Worm (Caenorhabditis elegans) whole organism, young adult: ENCODE measurements around the gene F58G6.7.
A peak's percentile ranks its signal among the peaks of the same experiment; 100 is the strongest.

ENCODE experiments used
- F10E7.11 ChIP-seq: sonication (generic microtip); optimal IDR thresholded peaks from 2 replicates; lab custom pipeline; 2017; ENCODE audit warnings: mild to moderate bottlenecking, missing genetic modification characterization, moderate library complexity, missing compliant biosample characterization
- F22D6.2 ChIP-seq: sonication (generic microtip); optimal IDR thresholded peaks from 2 replicates; lab custom pipeline; 2016; ENCODE audit warnings: mild to moderate bottlenecking, missing genetic modification characterization, missing compliant biosample characterization
- F37B4.10 ChIP-seq: fragments of 200-800 bp; sonication (Bioruptor generic); IDR thresholded peaks from 2 replicates; pipeline ENCODE4 v1.3.6; 2022; ENCODE audit warnings: missing genetic modification characterization, missing compliant biosample characterization
- F39B2.1 ChIP-seq: fragments of 200-800 bp; sonication (Bioruptor generic); IDR thresholded peaks from 2 replicates; pipeline ENCODE4 v1.3.6; 2022; ENCODE audit warnings: missing genetic modification reagents, missing genetic modification characterization, missing compliant biosample characterization
- F52B5.7 ChIP-seq: sonication (generic microtip); optimal IDR thresholded peaks from 2 replicates; lab custom pipeline; 2016; ENCODE audit warnings: mild to moderate bottlenecking, missing genetic modification characterization, missing compliant biosample characterization
- K12H6.12 ChIP-seq: fragments of 200-800 bp; sonication (Bioruptor generic); optimal IDR thresholded peaks from 2 replicates; lab custom pipeline; 2018; ENCODE audit warnings: mild to moderate bottlenecking, missing genetic modification characterization, missing compliant biosample characterization
- Y53G8AR.9 ChIP-seq: fragments of 200-800 bp; sonication (Bioruptor generic); conservative IDR thresholded peaks from 2 replicates; pipeline ENCODE4 v1.3.6; 2022; ENCODE audit warnings: missing genetic modification reagents, missing genetic modification characterization, missing compliant biosample characterization
- Y56A3A.18 ChIP-seq: fragments of 200-800 bp; sonication (Bioruptor generic); IDR thresholded peaks from 2 replicates; pipeline ENCODE4 v1.3.6; 2022; ENCODE audit warnings: missing genetic modification reagents, missing genetic modification characterization, missing compliant biosample characterization
- ZK185.1 ChIP-seq: sonication (generic microtip); optimal IDR thresholded peaks from 2 replicates; lab custom pipeline; 2016; ENCODE audit warnings: mild to moderate bottlenecking, missing genetic modification characterization, missing compliant biosample characterization; ENCODE audit not compliant: poor library complexity, severe bottlenecking
- aptf-2 ChIP-seq: fragments of 200-800 bp; sonication (Bioruptor generic); conservative IDR thresholded peaks from 2 replicates; pipeline ENCODE4 v1.3.6; 2022; ENCODE audit warnings: missing genetic modification reagents, missing genetic modification characterization, missing compliant biosample characterization
- aptf-3 ChIP-seq: fragments of 200-800 bp; sonication (Bioruptor generic); IDR thresholded peaks from 2 replicates; pipeline ENCODE4 v1.3.6; 2022; ENCODE audit warnings: missing genetic modification characterization, missing compliant biosample characterization
- atf-7 ChIP-seq: sonication (generic microtip); optimal IDR thresholded peaks from 2 replicates; lab custom pipeline; 2017; ENCODE audit warnings: mild to moderate bottlenecking, missing genetic modification characterization, missing compliant biosample characterization
- athp-1 ChIP-seq: sonication (generic microtip); optimal IDR thresholded peaks from 2 replicates; lab custom pipeline; 2017; ENCODE audit warnings: mild to moderate bottlenecking, missing genetic modification characterization, missing compliant biosample characterization
- attf-6 ChIP-seq: fragments of 200-800 bp; sonication (Bioruptor generic); IDR thresholded peaks from 2 replicates; pipeline ENCODE4 v1.3.6; 2022; ENCODE audit warnings: missing genetic modification reagents, missing genetic modification characterization, missing compliant biosample characterization
- bed-1 ChIP-seq: fragments of 200-800 bp; sonication (Bioruptor generic); IDR thresholded peaks from 2 replicates; pipeline ENCODE4 v1.3.6; 2022; ENCODE audit warnings: missing genetic modification reagents, missing genetic modification characterization, missing compliant biosample characterization
- bed-2 ChIP-seq: fragments of 200-800 bp; sonication (Bioruptor generic); IDR thresholded peaks from 2 replicates; pipeline ENCODE4 v1.3.6; 2022; ENCODE audit warnings: missing genetic modification reagents, missing genetic modification characterization, missing compliant biosample characterization
- cebp-2 ChIP-seq: fragments of 200-800 bp; sonication (Bioruptor generic); IDR thresholded peaks from 2 replicates; pipeline ENCODE4 v1.3.6; 2022; ENCODE audit warnings: missing genetic modification characterization, missing compliant biosample characterization
- ceh-100 ChIP-seq: fragments of 200-800 bp; sonication (Bioruptor generic); IDR thresholded peaks from 2 replicates; pipeline ENCODE4 v1.3.6; 2022; ENCODE audit warnings: missing genetic modification reagents, missing genetic modification characterization, missing compliant biosample characterization
- egl-44 ChIP-seq: fragments of 200-800 bp; sonication (Bioruptor generic); IDR thresholded peaks from 2 replicates; pipeline ENCODE4 v1.3.6; 2022; ENCODE audit warnings: missing genetic modification reagents, missing genetic modification characterization, missing compliant biosample characterization
- ekl-4 ChIP-seq: fragments of 200-800 bp; sonication (Bioruptor generic); IDR thresholded peaks from 2 replicates; pipeline ENCODE4 v1.3.6; 2022; ENCODE audit warnings: missing genetic modification reagents, missing genetic modification characterization, missing compliant biosample characterization
- fkh-3 ChIP-seq: sonication (generic microtip); optimal IDR thresholded peaks from 2 replicates; lab custom pipeline; 2016; ENCODE audit warnings: mild to moderate bottlenecking, missing genetic modification characterization, missing compliant biosample characterization
- hlh-26 ChIP-seq: fragments of 200-800 bp; sonication (Bioruptor generic); conservative IDR thresholded peaks from 2 replicates; pipeline ENCODE4 v1.3.6; 2022; ENCODE audit warnings: missing genetic modification reagents, missing genetic modification characterization, missing compliant biosample characterization
- hmg-1.2 ChIP-seq: fragments of 200-800 bp; sonication (Bioruptor generic); IDR thresholded peaks from 2 replicates; pipeline ENCODE4 v1.3.6; 2022; ENCODE audit warnings: missing genetic modification reagents, missing genetic modification characterization, missing compliant biosample characterization
- hsf-1 ChIP-seq: fragments of 200-800 bp; sonication (Bioruptor generic); IDR thresholded peaks from 2 replicates; pipeline ENCODE4 v1.3.6; 2022; ENCODE audit warnings: missing genetic modification reagents, missing genetic modification characterization, missing compliant biosample characterization
- madf-6 ChIP-seq: fragments of 200-800 bp; sonication (Bioruptor generic); IDR thresholded peaks from 2 replicates; pipeline ENCODE4 v1.3.6; 2022; ENCODE audit warnings: missing genetic modification reagents, missing genetic modification characterization, missing compliant biosample characterization
- mes-4 ChIP-seq: sonication (generic microtip); optimal IDR thresholded peaks from 2 replicates; lab custom pipeline; 2016; ENCODE audit warnings: missing genotype, missing genetic modification characterization, missing compliant biosample characterization
- nfya-1 ChIP-seq: sonication (generic microtip); optimal IDR thresholded peaks from 2 replicates; lab custom pipeline; 2017; ENCODE audit warnings: antibody characterized with exemption, missing compliant biosample characterization, missing genetic modification characterization, borderline replicate concordance; ENCODE audit not compliant: insufficient read depth
- nfyb-1 ChIP-seq: fragments of 200-800 bp; sonication (Bioruptor generic); IDR thresholded peaks from 2 replicates; pipeline ENCODE4 v1.3.6; 2022; ENCODE audit warnings: missing genetic modification reagents, missing genetic modification characterization, missing compliant biosample characterization
- nhr-179 ChIP-seq: sonication (generic microtip); optimal IDR thresholded peaks from 2 replicates; lab custom pipeline; 2016; ENCODE audit warnings: mild to moderate bottlenecking, missing genetic modification characterization, missing compliant biosample characterization
- nhr-27 ChIP-seq: fragments of 200-800 bp; sonication (Bioruptor generic); optimal IDR thresholded peaks from 2 replicates; lab custom pipeline; 2018; ENCODE audit warnings: mild to moderate bottlenecking, missing genetic modification characterization, moderate library complexity, missing compliant biosample characterization
- pbrm-1 ChIP-seq: fragments of 200-800 bp; sonication (Bioruptor generic); IDR thresholded peaks from 2 replicates; pipeline ENCODE4 v1.3.6; 2022; ENCODE audit warnings: missing genetic modification reagents, missing genetic modification characterization, missing compliant biosample characterization
- rcor-1 ChIP-seq: fragments of 200-800 bp; sonication (Bioruptor generic); IDR thresholded peaks from 2 replicates; pipeline ENCODE4 v1.3.6; 2022; ENCODE audit warnings: missing genetic modification reagents, missing genetic modification characterization, missing compliant biosample characterization
- rpc-1 ChIP-seq, 2 experiments: fragments of 150-350 bp in 1 of 2; sonication (generic microtip) in 1 of 2; optimal IDR thresholded peaks; 2 replicates each; lab custom pipeline; 2014 to 2018; ENCODE audit warnings: missing biosample characterization in 1 of 2, missing genetic modification characterization in 1 of 2, missing genetic modification reagents in 1 of 2, missing genotype in 1 of 2
- sea-2 ChIP-seq: fragments of 200-800 bp; sonication (Bioruptor generic); IDR thresholded peaks from 2 replicates; pipeline ENCODE4 v1.3.6; 2022; ENCODE audit warnings: missing genetic modification characterization, missing compliant biosample characterization
- snpc-1.1 ChIP-seq: sonication (generic microtip); optimal IDR thresholded peaks from 2 replicates; lab custom pipeline; 2017; ENCODE audit warnings: missing genetic modification characterization, mild to moderate bottlenecking, missing compliant biosample characterization, antibody characterized with exemption, moderate library complexity, missing genotype, missing genetic modification reagents; ENCODE audit not compliant: insufficient read depth
- snpc-3.4 ChIP-seq: sonication (generic microtip); optimal IDR thresholded peaks from 2 replicates; lab custom pipeline; 2017; ENCODE audit warnings: missing genetic modification characterization, mild to moderate bottlenecking, missing compliant biosample characterization, antibody characterized with exemption, moderate library complexity, missing genotype, missing genetic modification reagents
- sptf-2 ChIP-seq: fragments of 200-800 bp; sonication (Bioruptor generic); optimal IDR thresholded peaks from 2 replicates; lab custom pipeline; 2018; ENCODE audit warnings: mild to moderate bottlenecking, missing genetic modification characterization, missing compliant biosample characterization
- unc-62 ChIP-seq: fragments of 150-350 bp; optimal IDR thresholded peaks from 2 replicates; lab custom pipeline; 2014; ENCODE audit warnings: missing biosample characterization, missing genetic modification reagents, missing genetic modification characterization
- zim-3 ChIP-seq: sonication (generic microtip); optimal IDR thresholded peaks from 2 replicates; lab custom pipeline; 2017; ENCODE audit warnings: mild to moderate bottlenecking, missing genetic modification characterization, moderate library complexity, missing compliant biosample characterization
- ztf-18 ChIP-seq: sonication (generic microtip); optimal IDR thresholded peaks from 2 replicates; lab custom pipeline; 2016; ENCODE audit warnings: missing genotype, mild to moderate bottlenecking, missing genetic modification characterization, missing compliant biosample characterization
- ztf-22 ChIP-seq: fragments of 200-800 bp; sonication (Bioruptor generic); optimal IDR thresholded peaks from 2 replicates; lab custom pipeline; 2018; ENCODE audit warnings: mild to moderate bottlenecking, missing genetic modification characterization, moderate library complexity, missing compliant biosample characterization
- ztf-28 ChIP-seq: fragments of 200-800 bp; sonication (Bioruptor generic); IDR thresholded peaks from 2 replicates; pipeline ENCODE4 v1.3.6; 2022; ENCODE audit warnings: missing genetic modification reagents, missing genetic modification characterization, missing compliant biosample characterization

The F58G6.7 gene

ce11 chrIV:9617358-9617757, 36.8 kb upstream of the F58G6.7 start:
- TF ChIP-seq unc-62 (peak; percentile 53), fkh-3 (no peak)

- TF ChIP-seq cebp-2 = no peak
- no peak for TF ChIP-seq ceh-100 (GFP tag; lab: Robert Waterston, UW)
- no peak for TF ChIP-seq mes-4 (tag; lab: Kevin White, UChicago)
- no peak for TF ChIP-seq pbrm-1 (GFP tag; lab: Robert Waterston, UW)
- no peak for TF ChIP-seq F37B4.10 (GFP tag; lab: Robert Waterston, UW)
- TF ChIP-seq hlh-26 (GFP tag; lab: Robert Waterston, UW) = no peak
- TF ChIP-seq sptf-2 (GFP tag; lab: Kevin White, UChicago) = no peak
- no peak for TF ChIP-seq egl-44
- TF ChIP-seq ztf-28 (GFP tag; lab: Robert Waterston, UW) = no peak
- no peak for TF ChIP-seq hsf-1
- TF ChIP-seq bed-1 (GFP tag; lab: Robert Waterston, UW) = no peak
- no peak for TF ChIP-seq aptf-3 (GFP tag; lab: Robert Waterston, UW)
- TF ChIP-seq sea-2 = no peak
Observed at ce11 chrIV:9618015-9618414, 36.1 kb upstream of the F58G6.7 start.

- TF ChIP-seq K12H6.12 = no peak
- no peak for TF ChIP-seq nhr-27 (tag; lab: Kevin White, UChicago)
- TF ChIP-seq hmg-1.2 = no peak
- no peak for TF ChIP-seq pbrm-1 (GFP tag; lab: Robert Waterston, UW)
- no peak for TF ChIP-seq ztf-18 (tag; lab: Kevin White, UChicago)
- TF ChIP-seq F10E7.11 (tag; lab: Kevin White, UChicago) = no peak
- TF ChIP-seq unc-62 = no peak
- TF ChIP-seq nfyb-1 (GFP tag; lab: Robert Waterston, UW) = no peak
- no peak for TF ChIP-seq madf-6 (GFP tag; lab: Robert Waterston, UW)
- TF ChIP-seq nfya-1 (tag; lab: Kevin White, UChicago) = no peak
- TF ChIP-seq ztf-22 (GFP tag; lab: Kevin White, UChicago) = no peak
- no peak for TF ChIP-seq ZK185.1 (tag; lab: Kevin White, UChicago)
- TF ChIP-seq Y56A3A.18 (GFP tag; lab: Robert Waterston, UW) = no peak
Observed at ce11 chrIV:9618836-9619235, 35.3 kb upstream of the F58G6.7 start.

- no peak for TF ChIP-seq athp-1 (tag; lab: Kevin White, UChicago)
- TF ChIP-seq Y53G8AR.9 = no peak
- TF ChIP-seq aptf-2 (GFP tag; lab: Robert Waterston, UW) = no peak
- no peak for TF ChIP-seq bed-2
Observed at ce11 chrIV:9622272-9622671, 31.8 kb upstream of the F58G6.7 start, which contains the start of gene W09C2.7. Gene W09C2.7 (minus strand): TSS chrIV:9622372.

- TF ChIP-seq F52B5.7 (tag; lab: Kevin White, UChicago) = no peak
- TF ChIP-seq zim-3 (tag; lab: Kevin White, UChicago) = no peak
- TF ChIP-seq rpc-1 (optimal IDR thresholded peaks at IDR 0.05; lab: Kevin White, UChicago) = no peak
- no peak for TF ChIP-seq rpc-1 (tag; optimal IDR thresholded peaks at IDR 0.05; lab: Kevin White, UChicago)
- no peak for TF ChIP-seq mes-4 (tag; lab: Kevin White, UChicago)
- TF ChIP-seq snpc-1.1 (tag; lab: Kevin White, UChicago) = no peak
- no peak for TF ChIP-seq Y56A3A.18 (GFP tag; lab: Robert Waterston, UW)
- TF ChIP-seq F22D6.2 (tag; lab: Kevin White, UChicago) = no peak
- no peak for TF ChIP-seq attf-6
- TF ChIP-seq rcor-1 (GFP tag; lab: Robert Waterston, UW) = no peak
- TF ChIP-seq Y53G8AR.9 = no peak
- TF ChIP-seq fkh-3 = no peak
- TF ChIP-seq madf-6 (GFP tag; lab: Robert Waterston, UW) = no peak
- TF ChIP-seq nhr-179 = no peak
- TF ChIP-seq snpc-3.4 (tag; lab: Kevin White, UChicago) = no peak
- TF ChIP-seq ekl-4 = no peak
- no peak for TF ChIP-seq F39B2.1 (GFP tag; lab: Robert Waterston, UW)
- no peak for TF ChIP-seq nhr-27 (tag; lab: Kevin White, UChicago)
- TF ChIP-seq atf-7 (tag; lab: Kevin White, UChicago) = no peak
- TF ChIP-seq, all 124 proteins: peak for 0
Observed at ce11 chrIV:9623269-9623668, 30.8 kb upstream of the F58G6.7 start, which contains the start of gene W09C2.9. Gene W09C2.9 (minus strand): TSS chrIV:9623369.
